Fruit fly (Drosophila melanogaster): ENCODE results near the gene Pink1.

- TF ChIP-seq OdsH (GFP tag; optimal IDR thresholded peaks at IDR 0.05) (no peak), CG7368 (GFP tag; optimal IDR thresholded peaks at IDR 0.05) (no peak), CG3919 (GFP tag; optimal IDR thresholded peaks at IDR 0.05) (no peak), Blimp-1 (GFP tag; optimal IDR thresholded peaks at IDR 0.05) (no peak), Hr39 (GFP tag; optimal IDR thresholded peaks at IDR 0.05) (no peak), CG8319 (GFP tag; optimal IDR thresholded peaks at IDR 0.05) (no peak), net (GFP tag; optimal IDR thresholded peaks at IDR 0.05) (no peak), CG11294 (GFP tag; IDR thresholded peaks at IDR 0.05) (no peak), CG6854 (GFP tag; optimal IDR thresholded peaks at IDR 0.05) (no peak), Ets96B (tag; optimal IDR thresholded peaks at IDR 0.05) (no peak), Hr4 (GFP tag; optimal IDR thresholded peaks at IDR 0.05) (no peak), CG34406 (GFP tag; optimal IDR thresholded peaks at IDR 0.05) (no peak), cyc (GFP tag; optimal IDR thresholded peaks at IDR 0.05) (no peak)
Observed at dm6 chrX:6681467-6681866, 2.1 kb upstream of the Pink1 start, which contains the start of gene Fum2.

All from whole organism, prepupa.